Worm (Caenorhabditis elegans) whole organism, dauer: Measurements from ENCODE around the gene Y82E9BL.18.
"Not testable (repeated sequence)": the region's sequence is repeated elsewhere in the genome, so short reads cannot be mapped to it uniquely, and the experiment has no call there.

Source experiments
- unc-62 ChIP-seq: sonication (generic microtip); optimal IDR thresholded peaks from 2 replicates; lab custom pipeline; 2017; ENCODE audit warnings: missing biosample characterization, missing genetic modification reagents, missing genetic modification characterization

The Y82E9BL.18 gene

DNA sequence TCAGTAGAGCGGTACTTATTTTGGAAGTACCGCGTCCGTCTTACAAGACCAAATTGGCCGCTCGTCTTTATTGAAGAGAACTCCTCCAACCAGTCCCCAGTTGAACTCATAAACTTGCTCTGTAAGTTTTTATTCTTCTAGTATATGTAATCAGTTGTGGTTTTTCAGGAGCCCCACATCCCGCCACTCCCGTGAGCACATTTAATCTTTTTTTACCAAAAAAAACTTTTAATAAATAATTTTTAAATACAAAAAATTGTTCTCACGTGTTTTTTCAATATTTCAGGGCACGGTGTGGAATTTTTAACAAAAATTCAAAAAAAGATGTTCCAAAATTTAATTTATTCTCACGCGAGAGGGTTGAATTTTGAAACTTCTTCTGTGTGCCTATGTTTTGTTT, 2.1 kb upstream of the Y82E9BL.18 start, which contains the start of gene fbxa-14:
fbxa-14 (minus strand) TSS at position 101 of the 400 bp plus-strand sequence.
- TF ChIP-seq unc-62 (GFP tag; lab: Kevin White, UChicago) = no peak

DNA sequence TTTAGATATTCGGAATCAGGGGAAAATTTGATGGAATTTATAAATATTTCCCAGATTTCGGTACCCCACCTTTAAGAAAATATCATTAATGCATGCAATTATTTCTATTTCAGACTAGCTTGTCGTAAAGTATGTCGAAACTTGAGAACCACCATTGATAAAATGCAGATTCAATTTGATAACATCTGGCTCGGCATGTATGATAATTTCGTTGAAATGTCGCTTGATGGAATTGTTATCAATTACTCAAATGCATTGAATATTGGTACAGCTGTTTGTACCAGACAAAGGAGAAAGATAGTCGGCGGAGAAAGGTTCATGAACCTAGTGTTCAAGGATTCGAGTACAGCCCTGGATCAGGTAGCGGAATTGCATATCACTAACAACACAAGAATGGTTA, 5.3 kb downstream of the Y82E9BL.18 start, which contains the start of gene Y82E9BL.19:
Y82E9BL.19 (plus strand) TSS at position 123 of the 400 bp plus-strand sequence.
- no peak for TF ChIP-seq unc-62 (GFP tag; lab: Kevin White, UChicago)

DNA sequence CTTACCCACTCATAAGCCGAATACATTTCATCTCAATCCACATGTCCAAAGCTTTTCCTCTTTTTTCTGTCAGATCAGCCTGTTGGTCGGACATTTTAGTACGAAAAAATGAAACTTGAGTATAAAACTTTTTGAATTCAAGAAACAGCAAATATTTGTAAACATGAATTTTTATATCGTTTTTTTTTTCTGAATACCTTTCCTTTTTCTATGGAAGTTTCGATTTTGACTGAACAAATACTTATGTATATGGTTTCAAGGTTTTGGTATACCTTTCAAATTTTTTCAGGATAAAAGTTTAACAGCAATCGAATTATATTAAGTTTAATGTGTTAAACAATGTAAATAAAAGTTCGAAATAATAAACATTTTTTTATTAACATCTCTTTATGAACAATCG, 13.7 kb downstream of the Y82E9BL.18 start, which contains the start of gene fbxa-5:
fbxa-5 (minus strand) TSS at position 101 of the 400 bp plus-strand sequence.
- no peak for TF ChIP-seq unc-62 (GFP tag; lab: Kevin White, UChicago)

DNA sequence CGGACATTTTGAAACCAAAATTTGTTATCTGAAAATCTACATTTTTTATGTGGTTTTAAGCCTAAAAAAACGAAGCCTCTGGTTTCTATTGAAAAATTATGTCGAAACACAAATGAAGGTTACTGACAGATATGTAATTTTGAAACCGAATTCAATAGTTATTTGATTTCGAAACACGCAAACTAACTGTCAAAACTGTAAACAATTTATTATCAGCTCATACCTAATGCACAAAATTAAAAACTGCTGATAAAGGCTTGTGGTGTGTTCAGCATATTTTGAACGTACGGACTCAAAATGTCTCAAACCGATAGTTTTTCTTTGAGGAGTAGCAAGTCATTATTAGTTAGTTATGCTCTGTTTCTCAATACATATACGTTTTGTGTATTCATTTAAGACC, 15.9 kb downstream of the Y82E9BL.18 start, which contains the start of gene fbxa-26:
fbxa-26 (minus strand) TSS at position 35 of the 400 bp plus-strand sequence.
- no peak for TF ChIP-seq unc-62 (GFP tag; lab: Kevin White, UChicago)

DNA sequence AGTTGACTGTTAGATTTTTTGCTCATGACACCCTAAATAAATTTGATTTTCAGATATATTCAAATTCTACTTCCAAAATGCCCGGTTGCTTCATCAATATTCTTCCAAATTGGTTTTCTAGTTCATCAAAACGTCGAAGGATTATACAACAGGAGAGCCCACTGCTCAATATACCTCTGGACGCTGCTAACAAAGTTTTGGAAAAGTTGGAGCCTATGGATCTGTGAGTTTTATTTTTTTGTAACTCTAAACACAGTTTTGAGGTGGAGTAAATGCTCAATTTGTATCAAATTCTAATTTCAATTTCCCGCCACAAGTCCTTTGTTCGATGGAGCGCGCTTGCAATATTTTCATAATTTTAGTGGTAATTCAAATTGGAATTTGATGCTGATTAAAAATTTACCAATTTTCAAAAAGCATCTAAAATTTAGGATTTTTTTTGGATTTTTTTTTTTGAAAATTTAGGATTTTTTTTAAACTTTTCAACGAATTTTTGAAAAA, 16.4 kb downstream of the Y82E9BL.18 start, which contains the start of gene fbxa-27:
fbxa-27 (plus strand) TSS at position 51 of the 501 bp plus-strand sequence.
- TF ChIP-seq unc-62 (GFP tag; lab: Kevin White, UChicago) = no peak

DNA sequence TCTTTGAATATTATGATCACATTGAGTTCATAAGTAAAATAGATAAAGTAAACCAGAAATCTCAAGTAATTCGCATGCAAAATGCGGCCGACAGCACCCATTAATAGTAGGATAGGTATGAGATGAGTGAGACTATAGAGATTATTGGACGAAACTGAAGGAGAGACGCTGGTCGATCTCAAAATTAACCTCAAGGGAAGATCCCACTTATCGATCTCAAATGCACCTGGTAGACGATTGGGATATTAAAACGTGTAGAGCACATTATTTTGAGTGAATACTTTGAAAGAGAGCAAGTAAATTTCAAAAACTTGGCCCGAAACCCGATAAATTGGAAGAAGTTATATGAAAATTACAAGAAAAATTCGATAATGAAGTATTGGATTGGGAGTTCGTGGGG, 19.1 kb downstream of the Y82E9BL.18 start, which contains the start of gene Y82E9BL.6:
Y82E9BL.6 (minus strand) TSS at position 101 of the 400 bp plus-strand sequence.
- no peak for TF ChIP-seq unc-62 (GFP tag; lab: Kevin White, UChicago)

DNA sequence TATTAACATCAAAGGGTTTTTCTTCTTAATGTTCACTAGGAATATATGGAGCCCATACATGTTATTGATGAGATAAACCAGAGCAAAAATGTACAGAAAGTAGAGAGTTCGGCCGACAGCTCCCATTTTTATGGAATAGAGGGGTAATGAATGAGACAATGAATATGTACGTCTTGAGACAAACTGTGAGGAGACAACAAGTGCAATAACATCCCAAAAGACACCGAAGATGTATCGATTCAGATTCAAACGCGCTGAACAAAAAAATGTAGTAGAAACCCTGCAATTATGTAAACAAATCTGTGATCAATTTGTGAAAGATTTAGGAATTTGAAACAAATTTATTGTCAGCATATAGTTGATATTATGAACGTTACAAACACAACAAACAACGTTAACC, 20.4 kb downstream of the Y82E9BL.18 start:
- TF ChIP-seq unc-62 (GFP tag; lab: Kevin White, UChicago) = no peak

DNA sequence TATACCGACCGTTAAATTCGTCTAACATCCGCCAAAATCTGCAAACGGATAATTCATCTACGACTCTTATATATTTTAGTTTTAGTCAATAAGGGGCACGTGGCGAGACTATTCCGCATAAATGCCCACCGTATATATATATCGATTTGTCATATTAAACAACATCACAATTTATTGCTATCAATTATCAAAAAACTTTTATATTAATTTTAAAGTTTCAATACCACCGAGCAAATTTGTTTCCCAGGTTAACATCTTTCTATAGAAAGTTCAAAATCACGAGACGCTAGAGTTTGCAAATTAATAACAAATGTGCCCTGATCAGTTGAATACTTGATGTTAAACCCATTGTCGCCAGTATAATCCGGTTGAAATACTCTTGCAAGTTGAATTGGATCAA, 20.9 kb downstream of the Y82E9BL.18 start, which contains the start of gene Y82E9BL.5:
Y82E9BL.5 (minus strand) TSS at position 101 of the 400 bp plus-strand sequence.
- no peak for TF ChIP-seq unc-62 (GFP tag; lab: Kevin White, UChicago)

DNA sequence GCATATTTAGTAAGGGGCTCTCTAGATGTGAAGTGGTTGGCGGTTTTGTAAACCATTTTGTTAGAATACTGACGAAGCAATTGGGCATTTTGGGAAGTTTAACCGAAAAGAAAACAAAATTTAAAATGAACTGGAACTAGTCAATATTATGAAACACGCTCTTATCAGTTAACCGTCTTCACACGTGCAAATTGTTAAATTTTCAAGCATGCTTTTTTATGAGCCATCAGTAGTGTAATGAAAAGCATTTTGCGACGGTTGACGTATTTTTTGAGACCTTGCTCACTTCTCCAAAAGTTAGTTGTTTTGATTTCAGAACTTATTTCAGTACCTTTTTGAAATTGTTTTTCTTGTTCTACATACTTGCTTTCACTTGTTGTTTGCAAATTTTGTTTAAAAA, 22.7 kb downstream of the Y82E9BL.18 start, which contains the start of gene fbxa-25:
fbxa-25 (minus strand) TSS at position 138 of the 400 bp plus-strand sequence.
- TF ChIP-seq unc-62 (GFP tag; lab: Kevin White, UChicago) = no peak

DNA sequence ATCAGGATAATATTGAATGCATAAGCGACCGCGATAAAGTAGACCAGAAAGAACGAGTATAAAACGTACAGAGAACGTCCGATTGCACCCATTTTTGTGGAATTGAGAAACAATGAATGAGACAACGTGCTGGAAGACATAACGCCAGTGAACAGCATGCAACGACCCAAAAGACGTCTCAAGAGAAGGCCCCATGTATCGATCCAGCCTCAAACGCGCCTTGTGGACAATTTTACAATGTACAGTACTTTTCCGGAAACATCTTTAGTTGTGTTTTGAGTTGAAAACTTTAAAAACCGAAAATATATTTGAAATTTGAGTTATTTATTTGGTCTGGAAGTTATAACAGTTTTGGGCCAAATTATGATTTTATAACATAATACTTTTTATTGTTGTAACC, 24.2 kb downstream of the Y82E9BL.18 start, which contains the start of gene Y82E9BL.3:
Y82E9BL.3 (minus strand) TSS at position 101 of the 400 bp plus-strand sequence.
- no peak for TF ChIP-seq unc-62 (GFP tag; lab: Kevin White, UChicago)

DNA sequence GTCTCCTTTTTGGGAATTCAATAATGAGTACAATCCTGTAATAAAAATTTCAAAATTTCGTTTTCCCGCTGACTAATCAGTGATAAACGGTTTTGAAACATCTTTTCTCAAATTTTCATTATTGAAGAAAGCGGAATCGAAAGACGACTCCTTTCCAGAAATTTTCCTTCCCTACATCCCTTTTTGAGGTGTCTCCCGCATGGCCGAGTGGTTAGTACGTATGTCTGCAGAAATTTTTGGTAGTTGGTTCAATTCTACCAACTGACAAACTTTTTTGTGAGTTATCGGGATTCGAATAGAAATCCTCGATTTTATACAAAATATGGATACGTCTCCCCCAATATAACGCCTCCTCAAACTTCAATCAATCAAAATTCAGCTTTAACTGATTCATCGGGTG, 27.9 kb downstream of the Y82E9BL.18 start:
- no peak for TF ChIP-seq unc-62 (GFP tag; lab: Kevin White, UChicago)

DNA sequence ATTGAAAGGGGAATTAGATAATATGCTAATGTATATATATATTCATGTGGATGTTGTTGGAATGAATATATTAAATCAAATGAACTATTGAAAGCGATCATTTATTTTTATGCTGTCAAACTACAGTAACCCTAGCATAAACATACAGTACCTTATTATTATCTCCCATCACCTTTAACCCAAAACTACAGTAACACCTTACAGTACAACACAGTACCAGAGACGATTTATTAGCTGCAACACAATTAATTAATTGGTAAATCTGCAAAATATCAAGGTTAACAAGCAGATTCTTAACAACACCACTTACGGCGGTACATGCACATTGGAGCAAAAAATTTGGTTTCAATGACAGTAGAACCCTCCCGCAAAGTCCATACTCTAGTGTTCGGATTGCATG, 28.7 kb downstream of the Y82E9BL.18 start, which contains the start of gene Y82E9BL.1:
Y82E9BL.1 (minus strand) TSS at position 101 of the 400 bp plus-strand sequence.
- no peak for TF ChIP-seq unc-62 (GFP tag; lab: Kevin White, UChicago)

DNA sequence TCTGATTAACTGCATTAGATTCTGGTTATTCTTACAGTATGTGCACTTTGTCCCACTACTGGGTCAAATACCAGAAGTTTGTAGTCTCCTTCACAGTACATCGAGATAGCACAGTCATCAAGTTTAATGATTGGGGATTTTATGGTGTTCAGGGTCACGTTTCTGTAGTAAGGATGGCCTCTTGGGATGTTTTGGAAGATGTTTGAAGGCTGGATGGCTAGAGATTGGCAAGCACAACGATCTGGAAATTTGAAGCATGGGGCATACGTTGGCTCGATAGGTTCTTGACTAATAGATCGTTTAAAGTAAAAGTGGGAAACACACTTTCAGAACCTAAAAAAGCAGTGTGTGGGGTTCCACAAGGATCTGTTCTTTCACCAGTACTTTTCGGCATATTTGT, 31.4 kb downstream of the Y82E9BL.18 start, which contains the start of gene Y82E9BR.8:
Y82E9BR.8 (minus strand) TSS at position 101 of the 400 bp plus-strand sequence.
- not testable (repeated sequence) for TF ChIP-seq unc-62 (GFP tag; lab: Kevin White, UChicago)

DNA sequence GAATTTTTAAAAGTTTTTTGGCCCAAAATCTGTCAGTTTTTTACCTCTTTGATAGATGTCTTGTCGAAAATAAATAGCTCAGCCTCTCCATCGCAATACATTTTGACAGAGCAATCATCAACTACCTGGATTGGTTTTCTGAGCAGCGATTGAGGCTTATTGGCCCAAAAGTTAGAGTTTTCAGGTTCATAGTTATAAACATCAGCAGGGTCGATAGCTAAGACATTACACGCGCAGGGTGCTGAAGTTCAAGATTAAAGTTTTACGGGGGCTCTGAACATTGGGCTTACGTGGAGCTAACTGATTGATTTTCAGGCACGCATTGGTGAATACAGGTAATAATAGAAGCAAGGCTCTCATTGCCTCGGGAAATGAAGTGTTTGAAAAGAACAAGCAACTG, 33.1 kb downstream of the Y82E9BL.18 start, which contains the start of gene Y82E9BR.9:
Y82E9BR.9 (minus strand) TSS at position 101 of the 400 bp plus-strand sequence.
- TF ChIP-seq unc-62 (GFP tag; lab: Kevin White, UChicago) = no peak

DNA sequence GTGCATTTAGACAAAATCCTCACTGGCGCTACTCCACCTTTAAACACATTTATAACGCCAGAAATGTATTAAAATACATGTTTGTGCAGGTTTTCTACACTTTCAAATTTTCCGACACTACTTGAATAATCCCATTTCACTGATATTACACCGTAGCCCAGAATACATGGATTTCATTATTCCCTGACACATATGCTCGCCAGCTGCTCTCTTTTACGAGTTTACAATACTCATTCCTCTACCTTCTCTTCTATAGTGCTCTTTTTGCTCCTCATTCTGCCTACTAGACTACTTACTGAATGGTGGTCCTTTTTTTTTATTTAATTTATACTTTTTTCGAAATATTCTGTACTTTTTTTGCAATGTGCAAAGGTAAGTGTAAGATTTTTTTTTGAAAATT, 46.0 kb downstream of the Y82E9BL.18 start:
- no peak for TF ChIP-seq unc-62 (GFP tag; lab: Kevin White, UChicago)

DNA sequence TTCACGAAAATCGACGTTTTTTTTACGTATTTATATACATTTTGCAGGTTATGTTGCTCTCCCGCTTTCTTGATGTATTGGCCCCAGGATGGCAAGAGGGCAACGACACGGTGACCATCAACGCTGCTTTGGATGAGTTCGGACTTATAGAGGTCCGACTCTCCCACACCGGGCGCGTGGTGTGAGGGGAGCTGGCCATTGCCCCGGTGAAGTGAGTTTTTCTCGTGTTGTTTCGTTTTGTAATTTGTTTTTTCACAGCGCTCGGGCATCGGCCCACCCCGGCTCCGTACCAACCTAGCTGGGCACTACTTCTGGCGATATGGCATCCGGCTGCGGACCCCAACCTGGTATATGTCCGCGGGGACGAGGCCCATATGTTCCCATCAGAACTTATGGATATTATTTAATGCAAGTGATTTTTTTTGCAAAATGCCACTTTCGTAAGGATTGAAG, 47.8 kb downstream of the Y82E9BL.18 start, which contains the start of gene Y82E9BR.20:
Y82E9BR.20 (plus strand) TSS at position 51 of the 453 bp plus-strand sequence.
- no peak for TF ChIP-seq unc-62 (GFP tag; lab: Kevin White, UChicago)
